Fruit fly (Drosophila melanogaster) whole organism, embryonic: ENCODE measurements around the gene CG16984.

ENCODE experiments used
- Bgb ChIP-seq: fragments of 200-800 bp; sonication (Bioruptor generic); IDR thresholded peaks from 2 replicates; pipeline ENCODE4 v1.3.6; 2022; ENCODE audit warnings: missing biosample characterization, missing genetic modification characterization; ENCODE audit not compliant: partially characterized antibody
- CG10979 ChIP-seq: fragments of 200-800 bp; sonication (Bioruptor generic); optimal IDR thresholded peaks from 2 replicates; lab custom pipeline; 2018; ENCODE audit warnings: missing biosample characterization, mild to moderate bottlenecking, missing genetic modification characterization, moderate library complexity
- CG11085 ChIP-seq: fragments of 200-800 bp; sonication (Bioruptor generic); IDR thresholded peaks from 2 replicates; pipeline ENCODE4 v1.3.6; 2022; ENCODE audit warnings: missing biosample characterization, missing genetic modification characterization
- CG11695 ChIP-seq: fragments of 200-800 bp; sonication (Bioruptor generic); IDR thresholded peaks from 3 replicates; pipeline ENCODE4 v1.3.6; 2022; ENCODE audit warnings: missing biosample characterization, missing genetic modification characterization
- CG12659 ChIP-seq: fragments of 200-800 bp; sonication (Bioruptor generic); optimal IDR thresholded peaks from 3 replicates; lab custom pipeline; 2017; ENCODE audit warnings: mild to moderate bottlenecking, missing biosample characterization, missing genetic modification reagents, missing genetic modification characterization
- CG14965 ChIP-seq: fragments of 200-800 bp; sonication (Bioruptor generic); optimal IDR thresholded peaks from 2 replicates; lab custom pipeline; 2016; ENCODE audit warnings: missing biosample characterization, missing genetic modification characterization, borderline replicate concordance
- CG15601 ChIP-seq: fragments of 200-800 bp; sonication (Bioruptor generic); optimal IDR thresholded peaks from 3 replicates; lab custom pipeline; 2019; ENCODE audit warnings: missing biosample characterization, mild to moderate bottlenecking, missing genetic modification characterization, moderate library complexity
- CG1603 ChIP-seq: fragments of 200-800 bp; sonication (Bioruptor generic); optimal IDR thresholded peaks from 2 replicates; lab custom pipeline; 2019; ENCODE audit warnings: missing biosample characterization, mild to moderate bottlenecking, missing genetic modification characterization, moderate library complexity
- CG17612 ChIP-seq: fragments of 200-800 bp; sonication (Bioruptor generic); IDR thresholded peaks from 2 replicates; pipeline ENCODE4 v1.3.6; 2022; ENCODE audit warnings: missing biosample characterization, missing genetic modification characterization
- CG17912 ChIP-seq: fragments of 200-800 bp; sonication (Bioruptor generic); optimal IDR thresholded peaks from 2 replicates; lab custom pipeline; 2018; ENCODE audit warnings: missing biosample characterization, mild to moderate bottlenecking, missing genetic modification characterization
- CG1792 ChIP-seq: fragments of 200-800 bp; sonication (Bioruptor generic); optimal IDR thresholded peaks from 2 replicates; lab custom pipeline; 2016; ENCODE audit warnings: missing biosample characterization, missing genetic modification characterization
- CG2199 ChIP-seq: fragments of 200-800 bp; sonication (Bioruptor generic); IDR thresholded peaks from 3 replicates; pipeline ENCODE4 v1.3.6; 2022; ENCODE audit warnings: missing biosample characterization, missing genetic modification characterization
- CG30431 ChIP-seq: fragments of 200-800 bp; sonication (Bioruptor generic); optimal IDR thresholded peaks from 2 replicates; lab custom pipeline; 2017; ENCODE audit warnings: missing biosample characterization, missing genetic modification characterization
- CG33213 ChIP-seq: fragments of 200-800 bp; sonication (Bioruptor generic); optimal IDR thresholded peaks from 3 replicates; lab custom pipeline; 2016; ENCODE audit warnings: missing biosample characterization, missing genetic modification characterization
- CG34376 ChIP-seq: fragments of 200-800 bp; sonication (Bioruptor generic); optimal IDR thresholded peaks from 2 replicates; lab custom pipeline; 2018; ENCODE audit warnings: missing biosample characterization, mild to moderate bottlenecking, missing genetic modification characterization
- CG4328 ChIP-seq: fragments of 200-800 bp; sonication (Bioruptor generic); optimal IDR thresholded peaks from 3 replicates; lab custom pipeline; 2017; ENCODE audit warnings: missing biosample characterization, missing genetic modification reagents, missing genetic modification characterization
- CG6765 ChIP-seq: fragments of 200-800 bp; sonication (Bioruptor generic); optimal IDR thresholded peaks from 3 replicates; lab custom pipeline; 2017; ENCODE audit warnings: missing biosample characterization, mild to moderate bottlenecking, missing genetic modification characterization
- CG8089 ChIP-seq: fragments of 200-800 bp; sonication (Bioruptor generic); optimal IDR thresholded peaks from 3 replicates; lab custom pipeline; 2016; ENCODE audit warnings: missing biosample characterization, missing genetic modification characterization
- CG8281 ChIP-seq: fragments of 200-800 bp; sonication (Bioruptor generic); optimal IDR thresholded peaks from 2 replicates; lab custom pipeline; 2018; ENCODE audit warnings: missing biosample characterization, mild to moderate bottlenecking, missing genetic modification characterization, moderate library complexity
- CHES-1-like ChIP-seq: fragments of 200-800 bp; sonication (Bioruptor generic); optimal IDR thresholded peaks from 2 replicates; lab custom pipeline; 2016; ENCODE audit warnings: missing biosample characterization, missing genetic modification characterization
- Camta ChIP-seq: fragments of 200-800 bp; sonication (Bioruptor generic); optimal IDR thresholded peaks from 2 replicates; lab custom pipeline; 2016; ENCODE audit warnings: missing biosample characterization, missing genetic modification characterization
- CoRest ChIP-seq: fragments of 200-800 bp; sonication (Bioruptor generic); optimal IDR thresholded peaks from 3 replicates; lab custom pipeline; 2018; ENCODE audit warnings: missing biosample characterization, mild to moderate bottlenecking, missing genetic modification characterization, moderate library complexity
- D ChIP-seq, 2 experiments: fragments of 200-800 bp in 1 of 2; fragments of >200 bp in 1 of 2; sonication (Bioruptor generic) in 1 of 2; optimal IDR thresholded peaks; 2 replicates in 1 of 2; 3 replicates in 1 of 2; lab custom pipeline; 2017; ENCODE audit warnings: mild to moderate bottlenecking in 1 of 2, missing biosample characterization in 1 of 2, missing genetic modification characterization in 1 of 2, missing genetic modification reagents in 1 of 2
- Dp ChIP-seq: fragments of 200-800 bp; sonication (Bioruptor generic); optimal IDR thresholded peaks from 2 replicates; lab custom pipeline; 2018; ENCODE audit warnings: missing biosample characterization, mild to moderate bottlenecking, missing genetic modification characterization, moderate library complexity
- HLH54F ChIP-seq: fragments of 200-800 bp; sonication (Bioruptor generic); optimal IDR thresholded peaks from 3 replicates; lab custom pipeline; 2016; ENCODE audit warnings: missing biosample characterization, missing genetic modification characterization
- Hmx ChIP-seq: fragments of 200-800 bp; sonication (Bioruptor generic); optimal IDR thresholded peaks from 2 replicates; lab custom pipeline; 2016; ENCODE audit warnings: missing biosample characterization, missing genetic modification characterization
- Jarid2 ChIP-seq: fragments of 200-800 bp; sonication (Bioruptor generic); optimal IDR thresholded peaks from 3 replicates; lab custom pipeline; 2017; ENCODE audit warnings: mild to moderate bottlenecking, missing biosample characterization, missing genetic modification reagents, missing genetic modification characterization
- Mes4 ChIP-seq: fragments of 200-800 bp; sonication (Bioruptor generic); optimal IDR thresholded peaks from 2 replicates; lab custom pipeline; 2016; ENCODE audit warnings: missing biosample characterization, missing genetic modification characterization
- Neu2 ChIP-seq: fragments of 200-800 bp; sonication (Bioruptor generic); optimal IDR thresholded peaks from 3 replicates; lab custom pipeline; 2016; ENCODE audit warnings: missing biosample characterization, missing genetic modification characterization, borderline replicate concordance
- NfI ChIP-seq: fragments of 200-800 bp; sonication (Bioruptor generic); optimal IDR thresholded peaks from 3 replicates; lab custom pipeline; 2018; ENCODE audit warnings: missing biosample characterization, mild to moderate bottlenecking, missing genetic modification characterization, moderate library complexity
- Sox100B ChIP-seq: fragments of 200-800 bp; sonication (Bioruptor generic); optimal IDR thresholded peaks from 3 replicates; lab custom pipeline; 2018; ENCODE audit warnings: missing biosample characterization, mild to moderate bottlenecking, missing genetic modification characterization
- Ssrp ChIP-seq: fragments of 200-800 bp; sonication (Bioruptor generic); optimal IDR thresholded peaks from 2 replicates; lab custom pipeline; 2018; ENCODE audit warnings: missing biosample characterization, mild to moderate bottlenecking, missing genetic modification characterization, moderate library complexity
- Stat92E ChIP-seq, 3 experiments: fragments of >200 bp in 2 of 3; fragments of 200-800 bp in 1 of 3; sonication (Bioruptor generic) in 1 of 3; optimal IDR thresholded peaks; 2 replicates each; lab custom pipeline; 2017 to 2019; ENCODE audit warnings: missing biosample characterization in 3 of 3, missing genetic modification characterization in 3 of 3, mild to moderate bottlenecking in 1 of 3, moderate library complexity in 1 of 3
- TFAM ChIP-seq: fragments of 200-800 bp; sonication (Bioruptor generic); optimal IDR thresholded peaks from 2 replicates; lab custom pipeline; 2017; ENCODE audit warnings: missing biosample characterization, missing genetic modification characterization, inconsistent platforms
- Xrp1 ChIP-seq: fragments of 200-800 bp; sonication (Bioruptor generic); IDR thresholded peaks from 2 replicates; pipeline ENCODE4 v1.3.6; 2022; ENCODE audit warnings: missing biosample characterization, missing genetic modification characterization
- ac ChIP-seq: fragments of 200-800 bp; sonication (Bioruptor generic); optimal IDR thresholded peaks from 3 replicates; lab custom pipeline; 2017; ENCODE audit warnings: missing biosample characterization, mild to moderate bottlenecking, missing genetic modification characterization
- ap ChIP-seq: fragments of 200-800 bp; sonication (Bioruptor generic); IDR thresholded peaks from 2 replicates; pipeline ENCODE4 v1.3.6; 2022; ENCODE audit warnings: missing biosample characterization, missing genetic modification characterization
- dmrt11E ChIP-seq: fragments of 200-800 bp; sonication (Bioruptor generic); optimal IDR thresholded peaks from 3 replicates; lab custom pipeline; 2018; ENCODE audit warnings: missing biosample characterization, mild to moderate bottlenecking, missing genetic modification characterization, moderate library complexity
- ewg ChIP-seq: fragments of 200-800 bp; sonication (Bioruptor generic); optimal IDR thresholded peaks from 3 replicates; lab custom pipeline; 2017; ENCODE audit warnings: mild to moderate bottlenecking, missing biosample characterization, missing genetic modification reagents, missing genetic modification characterization
- grn ChIP-seq: fragments of 200-800 bp; sonication (Bioruptor generic); optimal IDR thresholded peaks from 3 replicates; lab custom pipeline; 2017; ENCODE audit warnings: missing biosample characterization, missing genetic modification characterization
- gsb-n ChIP-seq: fragments of 200-800 bp; sonication (Bioruptor generic); optimal IDR thresholded peaks from 3 replicates; lab custom pipeline; 2018; ENCODE audit warnings: missing biosample characterization, mild to moderate bottlenecking, missing genetic modification characterization
- jumu ChIP-seq: fragments of 200-800 bp; sonication (Bioruptor generic); optimal IDR thresholded peaks from 3 replicates; lab custom pipeline; 2016; ENCODE audit warnings: missing biosample characterization, missing genetic modification characterization
- pho ChIP-seq: fragments of 200-800 bp; sonication (Bioruptor generic); optimal IDR thresholded peaks from 2 replicates; lab custom pipeline; 2016; ENCODE audit warnings: missing biosample characterization, missing genetic modification characterization
- pita ChIP-seq: fragments of 200-800 bp; sonication (Bioruptor generic); optimal IDR thresholded peaks from 2 replicates; lab custom pipeline; 2017; ENCODE audit warnings: missing biosample characterization, mild to moderate bottlenecking, missing genetic modification characterization
- row ChIP-seq: fragments of 200-800 bp; sonication (Bioruptor generic); IDR thresholded peaks from 3 replicates; pipeline ENCODE4 v1.3.6; 2022; ENCODE audit warnings: missing biosample characterization, missing genetic modification characterization
- seq ChIP-seq: fragments of 200-800 bp; sonication (Bioruptor generic); IDR thresholded peaks from 2 replicates; pipeline ENCODE4 v1.3.6; 2022; ENCODE audit warnings: missing biosample characterization, missing genetic modification characterization
- shn ChIP-seq: fragments of 200-800 bp; sonication (Bioruptor generic); optimal IDR thresholded peaks from 3 replicates; lab custom pipeline; 2016; ENCODE audit warnings: missing biosample characterization, missing genetic modification characterization
- tin ChIP-seq: fragments of 200-800 bp; sonication (Bioruptor generic); optimal IDR thresholded peaks from 3 replicates; lab custom pipeline; 2016; ENCODE audit warnings: missing biosample characterization, missing genetic modification characterization
- zfh1 ChIP-seq: fragments of 200-800 bp; sonication (Bioruptor generic); IDR thresholded peaks from 3 replicates; pipeline ENCODE4 v1.3.6; 2022; ENCODE audit warnings: missing biosample characterization, missing genetic modification characterization

CG16984 gene

dm6 chr3L:2590764-2591309, 4.7 kb upstream of the CG16984 start (continued):
- no peak for TF ChIP-seq CG1792 (GFP tag; lab: Kevin White, UChicago)
- TF ChIP-seq grn (GFP tag; lab: Kevin White, UChicago): no peak
- no peak for TF ChIP-seq TFAM
- no peak for TF ChIP-seq CoRest
- TF ChIP-seq Hmx: no peak
- no peak for TF ChIP-seq Neu2
- no peak for TF ChIP-seq CG8089 (GFP tag; lab: Kevin White, UChicago)
- TF ChIP-seq Mes4 (GFP tag; lab: Kevin White, UChicago): peak; percentile 25
- no peak for TF ChIP-seq CG4328
- TF ChIP-seq CG2199 (GFP tag; lab: Robert Waterston, UW): no peak
- TF ChIP-seq shn (GFP tag; lab: Kevin White, UChicago): no peak
- no peak for TF ChIP-seq CG17912 (GFP tag; lab: Kevin White, UChicago)
- TF ChIP-seq ac (GFP tag; lab: Kevin White, UChicago): peak; percentile 13
- no peak for TF ChIP-seq CG12659 (GFP tag; lab: Kevin White, UChicago)
- no peak for TF ChIP-seq Dp (GFP tag; lab: Kevin White, UChicago)
- no peak for TF ChIP-seq CG17612 (GFP tag; lab: Robert Waterston, UW)
- TF ChIP-seq CG6765: peak; percentile 23
- TF ChIP-seq pho: no peak
- TF ChIP-seq ewg (GFP tag; lab: Kevin White, UChicago): no peak
- TF ChIP-seq Camta: no peak
- TF ChIP-seq gsb-n (tag; lab: Kevin White, UChicago): no peak
- TF ChIP-seq CG10979 (tag; lab: Kevin White, UChicago): peak; percentile 13
- no peak for TF ChIP-seq CG8281
- TF ChIP-seq CG15601 (tag; lab: Kevin White, UChicago): no peak
- TF ChIP-seq pita (GFP tag; lab: Kevin White, UChicago): no peak
- no peak; the same call in 2 of the 3 replicates for TF ChIP-seq zfh1 (GFP tag; lab: Robert Waterston, UW)
- TF ChIP-seq Bgb (GFP tag; lab: Robert Waterston, UW): no peak
- TF ChIP-seq HLH54F (GFP tag; lab: Kevin White, UChicago): no peak
- no peak for TF ChIP-seq tin (GFP tag; lab: Kevin White, UChicago)
- peak; percentile 3 for TF ChIP-seq Sox100B (GFP tag; lab: Kevin White, UChicago)
- TF ChIP-seq dmrt11E (tag; lab: Kevin White, UChicago): no peak
- TF ChIP-seq Jarid2 (GFP tag; lab: Kevin White, UChicago): no peak
- no peak for TF ChIP-seq CG34376 (GFP tag; lab: Kevin White, UChicago)
- TF ChIP-seq NfI: peak; percentile 11
- TF ChIP-seq Xrp1 (GFP tag; lab: Robert Waterston, UW): peak; percentile 22
- TF ChIP-seq seq (GFP tag; lab: Robert Waterston, UW): peak; percentile 7; the same call in 1 of the 2 replicates
- peak; percentile 25 for TF ChIP-seq jumu
- no peak for TF ChIP-seq Ssrp (tag; lab: Kevin White, UChicago)
- TF ChIP-seq CHES-1-like (GFP tag; lab: Kevin White, UChicago): peak; percentile 13
- TF ChIP-seq CG11085 (GFP tag; lab: Robert Waterston, UW): no peak
- TF ChIP-seq CG1603 (tag; lab: Kevin White, UChicago): no peak
- TF ChIP-seq CG33213 (GFP tag; lab: Kevin White, UChicago): peak; percentile 4
- peak in 1 of 3 experiments; percentile 84 for TF ChIP-seq Stat92E (GFP tag; optimal IDR thresholded peaks at IDR 0.05; lab: Kevin White, UChicago)
- no peak for TF ChIP-seq ap (GFP tag; lab: Robert Waterston, UW)
- TF ChIP-seq CG14965: no peak
- no peak for TF ChIP-seq D (optimal IDR thresholded peaks at IDR 0.05; lab: Kevin White, UChicago)
- peak; percentile 11 for TF ChIP-seq D (GFP tag; optimal IDR thresholded peaks at IDR 0.05; lab: Kevin White, UChicago)
- 0 out of 3 replicates have a peak, but pooled peaks have one; percentile 5 for TF ChIP-seq row (GFP tag; lab: Robert Waterston, UW)
- TF ChIP-seq CG30431: no peak
- peak; percentile 13; the same call in 2 of the 3 replicates for TF ChIP-seq CG11695
